Fruit fly (Drosophila melanogaster) whole organism, wandering third instar larva: Measurements from ENCODE around the gene daed.

Source experiments
- Abd-B ChIP-seq: fragments of >200 bp; optimal IDR thresholded peaks from 2 replicates; lab custom pipeline; 2017; ENCODE audit warnings: missing biosample characterization, missing genetic modification characterization
- CG32264 ChIP-seq: fragments of 200-800 bp; sonication (Bioruptor generic); optimal IDR thresholded peaks from 2 replicates; lab custom pipeline; 2016; ENCODE audit warnings: missing biosample characterization, missing genetic modification characterization
- CG9705 ChIP-seq: fragments of 200-800 bp; sonication (Bioruptor generic); optimal IDR thresholded peaks from 2 replicates; lab custom pipeline; 2018; ENCODE audit warnings: missing biosample characterization, mild to moderate bottlenecking, missing genetic modification characterization
- CrebA ChIP-seq: fragments of 200-800 bp; sonication (Bioruptor generic); optimal IDR thresholded peaks from 2 replicates; lab custom pipeline; 2016; ENCODE audit warnings: missing biosample characterization, mild to moderate bottlenecking, missing genetic modification characterization, borderline replicate concordance
- HLH106 ChIP-seq: fragments of 200-800 bp; optimal IDR thresholded peaks from 3 replicates; lab custom pipeline; 2019; ENCODE audit warnings: missing biosample characterization, mild to moderate bottlenecking, missing genetic modification characterization, moderate library complexity
- Hnf4 ChIP-seq: fragments of 200-800 bp; sonication (Bioruptor generic); optimal IDR thresholded peaks from 2 replicates; lab custom pipeline; 2016; ENCODE audit warnings: missing biosample characterization, mild to moderate bottlenecking, missing genetic modification characterization
- Hr83 ChIP-seq: fragments of 200-300 bp; sonication (Bioruptor generic); optimal IDR thresholded peaks from 2 replicates; lab custom pipeline; 2016; ENCODE audit warnings: missing biosample characterization, mild to moderate bottlenecking, missing genetic modification characterization, moderate library complexity; ENCODE audit not compliant: poor library complexity, severe bottlenecking
- Jra ChIP-seq: sonication (Bioruptor generic); optimal IDR thresholded peaks from 2 replicates; lab custom pipeline; 2016; ENCODE audit warnings: missing biosample characterization, missing genetic modification characterization
- Mio ChIP-seq: sonication (Bioruptor generic); optimal IDR thresholded peaks from 2 replicates; lab custom pipeline; 2016; ENCODE audit warnings: missing biosample characterization, missing genetic modification characterization
- N ChIP-seq: fragments of >200 bp; optimal IDR thresholded peaks from 2 replicates; lab custom pipeline; 2018; ENCODE audit warnings: missing biosample characterization, missing external identifiers, missing genetic modification characterization
- OdsH ChIP-seq: fragments of 200-800 bp; sonication (Bioruptor generic); optimal IDR thresholded peaks from 2 replicates; lab custom pipeline; 2016; ENCODE audit warnings: missing biosample characterization, mild to moderate bottlenecking, missing genetic modification characterization
- Rel ChIP-seq, 2 experiments: fragments of 200-800 bp; sonication (Bioruptor generic) in 1 of 2; optimal IDR thresholded peaks; 2 replicates in 1 of 2; 3 replicates in 1 of 2; lab custom pipeline; 2016 to 2019; ENCODE audit warnings: mild to moderate bottlenecking in 2 of 2, missing biosample characterization in 2 of 2, missing genetic modification characterization in 2 of 2, moderate library complexity in 1 of 2
- Sp1 ChIP-seq: fragments of 200-800 bp; sonication (Bioruptor generic); optimal IDR thresholded peaks from 3 replicates; lab custom pipeline; 2019; ENCODE audit warnings: missing biosample characterization, mild to moderate bottlenecking, missing genetic modification characterization, moderate library complexity
- br ChIP-seq: fragments of 200-800 bp; sonication (Bioruptor generic); optimal IDR thresholded peaks from 2 replicates; lab custom pipeline; 2016; ENCODE audit warnings: missing biosample characterization, missing genetic modification characterization
- brk ChIP-seq: fragments of 200-800 bp; sonication (Bioruptor generic); optimal IDR thresholded peaks from 2 replicates; lab custom pipeline; 2016; ENCODE audit warnings: missing biosample characterization, mild to moderate bottlenecking, missing genetic modification characterization
- dl ChIP-seq, 2 experiments: fragments of 175-275, 200-275 bp in 1 of 2; fragments of 200-275 bp in 1 of 2; sonication (Bioruptor generic); optimal IDR thresholded peaks; lab custom pipeline; 2018; ENCODE audit warnings: mild to moderate bottlenecking in 2 of 2, missing biosample characterization in 2 of 2, missing genetic modification characterization in 2 of 2, moderate library complexity in 2 of 2; ENCODE audit not compliant: partially characterized antibody in 2 of 2, insufficient read depth in 1 of 2
- dmrt93B ChIP-seq: fragments of 200-800 bp; sonication (Bioruptor generic); optimal IDR thresholded peaks from 2 replicates; lab custom pipeline; 2018; ENCODE audit warnings: missing biosample characterization, mild to moderate bottlenecking, missing genetic modification characterization
- dsf ChIP-seq: sonication (Bioruptor generic); optimal IDR thresholded peaks from 2 replicates; lab custom pipeline; 2016; ENCODE audit warnings: missing biosample characterization, missing genetic modification characterization, borderline replicate concordance
- ey ChIP-seq: fragments of 200-800 bp; sonication (Bioruptor generic); optimal IDR thresholded peaks from 2 replicates; lab custom pipeline; 2016; ENCODE audit warnings: missing biosample characterization, missing genetic modification characterization
- foxo ChIP-seq, 2 experiments: fragments of 200-800 bp; sonication (Bioruptor generic); optimal IDR thresholded peaks; 2 replicates in 1 of 2; 3 replicates in 1 of 2; lab custom pipeline; 2016 to 2017; ENCODE audit warnings: missing biosample characterization in 2 of 2, missing genetic modification characterization in 2 of 2
- fru ChIP-seq: fragments of 200-800 bp; sonication (Bioruptor generic); optimal IDR thresholded peaks from 3 replicates; lab custom pipeline; 2016; ENCODE audit warnings: missing biosample characterization, mild to moderate bottlenecking, missing genetic modification characterization
- h ChIP-seq: fragments of 200-800 bp; sonication (Bioruptor generic); optimal IDR thresholded peaks from 3 replicates; lab custom pipeline; 2016; ENCODE audit warnings: missing biosample characterization, mild to moderate bottlenecking, missing genetic modification characterization
- pan ChIP-seq: fragments of >200 bp; optimal IDR thresholded peaks from 2 replicates; lab custom pipeline; 2017
- psq ChIP-seq: fragments of 200-800 bp; sonication (Bioruptor generic); optimal IDR thresholded peaks from 3 replicates; lab custom pipeline; 2017; ENCODE audit warnings: missing biosample characterization, mild to moderate bottlenecking, missing genetic modification characterization, moderate library complexity
- rgr ChIP-seq: fragments of 200-800 bp; sonication (Bioruptor generic); optimal IDR thresholded peaks from 3 replicates; lab custom pipeline; 2016; ENCODE audit warnings: missing biosample characterization, mild to moderate bottlenecking, missing genetic modification characterization
- sage ChIP-seq: fragments of 200-800 bp; sonication (Bioruptor generic); optimal IDR thresholded peaks from 2 replicates; lab custom pipeline; 2016; ENCODE audit warnings: missing biosample characterization, mild to moderate bottlenecking, missing genetic modification characterization
- sv ChIP-seq: fragments of 200-800 bp; sonication (Bioruptor generic); optimal IDR thresholded peaks from 3 replicates; lab custom pipeline; 2016; ENCODE audit warnings: missing biosample characterization, missing genetic modification characterization
- woc ChIP-seq: sonication (Bioruptor generic); optimal IDR thresholded peaks from 2 replicates; lab custom pipeline; 2016; ENCODE audit warnings: missing biosample characterization, mild to moderate bottlenecking, missing genetic modification characterization

daed gene

dm6 chr2L:2240493-2240892 lies 24.4 kb upstream of the daed start, which contains the start of gene Tengl1:
Gene Tengl1 (minus strand): TSS chr2L:2240593.
- no peak for TF ChIP-seq sv (GFP tag; lab: Kevin White, UChicago)

- TF ChIP-seq CG32264 (GFP tag; lab: Kevin White, UChicago) (no peak), HLH106 (no peak)
Observed at dm6 chr2L:2239284-2239683, 23.2 kb upstream of the daed start, which contains the start of gene Tengl2. Gene Tengl2 (minus strand): TSS chr2L:2239384.

DNA sequence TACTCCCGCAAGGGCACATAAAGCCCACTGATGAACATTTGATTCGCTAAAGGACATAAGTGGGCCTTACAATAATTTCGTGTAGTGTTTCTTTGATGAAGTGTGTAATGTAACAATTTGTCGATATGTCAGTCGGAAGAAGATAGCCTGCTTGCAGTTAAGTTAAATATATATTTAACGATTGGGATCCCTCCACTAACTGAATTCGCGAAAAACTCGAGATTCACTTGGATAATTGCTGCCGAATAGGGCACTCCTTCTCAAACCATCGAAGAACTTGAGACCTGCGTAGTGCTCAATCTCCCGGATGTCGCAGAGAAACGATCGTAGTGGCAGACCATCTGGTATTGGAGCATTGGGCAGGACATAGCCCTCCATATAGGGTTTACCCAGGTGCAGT lies 22.0 kb upstream of the daed start, which contains the start of gene Tengl3:
TSS of gene Tengl3 (minus strand) at position 101 of the 400 bp plus-strand sequence.
- TF ChIP-seq sage (GFP tag; lab: Kevin White, UChicago) (no peak), pan (lab: Kevin White, UChicago) (no peak), Rel (GFP tag; optimal IDR thresholded peaks at IDR 0.05; lab: Kevin White, UChicago) (no peak), Rel (tag; optimal IDR thresholded peaks at IDR 0.05; lab: Kevin White, UChicago) (no peak), Mio (GFP tag; lab: Kevin White, UChicago) (no peak), CG32264 (GFP tag; lab: Kevin White, UChicago) (no peak)

DNA sequence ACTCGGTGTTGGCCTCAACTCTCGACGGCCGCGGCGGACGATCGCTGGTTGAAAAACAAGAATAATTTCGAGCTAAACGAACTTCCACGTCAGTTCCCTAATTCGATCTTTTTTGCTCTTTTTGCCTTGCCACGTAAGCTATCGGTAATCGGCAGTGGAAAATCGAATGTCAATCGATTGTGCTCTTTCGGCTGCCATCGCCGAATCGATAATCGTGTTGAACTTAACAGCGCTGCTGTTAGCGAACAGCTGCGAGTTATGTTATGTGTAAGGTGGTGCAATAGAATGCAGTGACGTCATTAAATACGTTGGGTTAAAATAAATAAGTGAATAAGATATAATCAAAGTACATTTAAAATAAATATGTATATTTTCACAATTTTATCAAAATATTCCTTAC lies 20.6 kb upstream of the daed start, which contains the start of gene Sec24CD:
TSS of gene Sec24CD (minus strand) at position 123 of the 400 bp plus-strand sequence.
- TF ChIP-seq woc (GFP tag; lab: Kevin White, UChicago): peak; percentile 86
- TF ChIP-seq Abd-B (GFP tag; lab: Kevin White, UChicago): no peak
- peak; percentile 24 for TF ChIP-seq OdsH
- peak; percentile 13 for TF ChIP-seq h (GFP tag; lab: Kevin White, UChicago)
- no peak for TF ChIP-seq sage (GFP tag; lab: Kevin White, UChicago)
- TF ChIP-seq Sp1 (GFP tag; lab: Kevin White, UChicago): no peak
- TF ChIP-seq CrebA (GFP tag; lab: Kevin White, UChicago): peak; percentile 94

dm6 chr2L:2228179-2228849 lies 12.2 kb upstream of the daed start:
- no peak for TF ChIP-seq Rel (GFP tag; optimal IDR thresholded peaks at IDR 0.05; lab: Kevin White, UChicago)
- TF ChIP-seq Rel (tag; optimal IDR thresholded peaks at IDR 0.05; lab: Kevin White, UChicago): peak; percentile 16
- TF ChIP-seq brk: no peak
- peak; percentile 7 for TF ChIP-seq Hr83 (GFP tag; lab: Kevin White, UChicago)
- TF ChIP-seq dl (GFP tag; optimal IDR thresholded peaks at IDR 0.05; lab: Kevin White, UChicago; ENCODE audit: insufficient read depth in 1 of 2, partially characterized antibody in 2 of 2): no peak
- peak; percentile 52 for TF ChIP-seq psq (GFP tag; lab: Kevin White, UChicago)
- peak; percentile 42 for TF ChIP-seq h (GFP tag; lab: Kevin White, UChicago)
- TF ChIP-seq pan (lab: Kevin White, UChicago): no peak

- TF ChIP-seq Hr83 (GFP tag; lab: Kevin White, UChicago) (peak; percentile 10), Sp1 (GFP tag; lab: Kevin White, UChicago) (peak; percentile 38), h (GFP tag; lab: Kevin White, UChicago) (peak; percentile 63), fru (GFP tag; lab: Kevin White, UChicago) (peak; percentile 63), ey (GFP tag; lab: Kevin White, UChicago) (peak; percentile 66), OdsH (peak; percentile 78), CG9705 (GFP tag; lab: Kevin White, UChicago) (no peak), psq (GFP tag; lab: Kevin White, UChicago) (peak; percentile 16), brk (peak; percentile 52), dmrt93B (GFP tag; lab: Kevin White, UChicago) (no peak), br (GFP tag; lab: Kevin White, UChicago) (peak; percentile 75), dsf (GFP tag; lab: Kevin White, UChicago) (no peak), HLH106 (peak; percentile 46), rgr (GFP tag; lab: Kevin White, UChicago) (peak; percentile 76), foxo (GFP tag; optimal IDR thresholded peaks at IDR 0.05; lab: Kevin White, UChicago) (peak in 1 of 2 experiments; percentile 72), Rel (GFP tag; optimal IDR thresholded peaks at IDR 0.05; lab: Kevin White, UChicago) (no peak), Rel (tag; optimal IDR thresholded peaks at IDR 0.05; lab: Kevin White, UChicago) (no peak), sage (GFP tag; lab: Kevin White, UChicago) (peak; percentile 4), Jra (GFP tag; lab: Kevin White, UChicago) (peak; percentile 45), N (GFP tag; lab: Kevin White, UChicago) (no peak), Hnf4 (peak; percentile 79)
Observed at dm6 chr2L:2227316-2227715, 11.2 kb upstream of the daed start.
